Fruit fly (Drosophila melanogaster) whole organism, embryonic: ENCODE measurements around the gene snk.

Experiments used
- CG1529 ChIP-seq: fragments of 200-800 bp; sonication (Bioruptor generic); optimal IDR thresholded peaks from 3 replicates; lab custom pipeline; 2018; ENCODE audit warnings: missing biosample characterization, missing genetic modification characterization
- CG1832 ChIP-seq: fragments of 200-800 bp; sonication (Bioruptor generic); optimal IDR thresholded peaks from 2 replicates; lab custom pipeline; 2017; ENCODE audit warnings: missing biosample characterization, mild to moderate bottlenecking, missing genetic modification characterization, inconsistent platforms
- CG3163 ChIP-seq: fragments of 200-800 bp; sonication (Bioruptor generic); optimal IDR thresholded peaks from 3 replicates; lab custom pipeline; 2016; ENCODE audit warnings: missing biosample characterization, missing genetic modification characterization
- CG42726 ChIP-seq: fragments of 200-800 bp; sonication (Bioruptor generic); IDR thresholded peaks from 2 replicates; pipeline ENCODE4 v1.3.6; 2022; ENCODE audit warnings: missing biosample characterization, missing genetic modification characterization; ENCODE audit not compliant: partially characterized antibody
- Eip74EF ChIP-seq, 2 experiments: fragments of 200-800 bp in 1 of 2; fragments of >200 bp in 1 of 2; sonication (Bioruptor generic) in 1 of 2; optimal IDR thresholded peaks; 2 replicates each; lab custom pipeline; 2017 to 2019; ENCODE audit warnings: missing biosample characterization in 2 of 2, missing genetic modification characterization in 2 of 2, mild to moderate bottlenecking in 1 of 2, moderate library complexity in 1 of 2
- az2 ChIP-seq: fragments of 200-800 bp; sonication (Bioruptor generic); optimal IDR thresholded peaks from 3 replicates; lab custom pipeline; 2016; ENCODE audit warnings: missing biosample characterization, missing genetic modification characterization
- sim ChIP-seq: fragments of 200-800 bp; sonication (Bioruptor generic); IDR thresholded peaks from 2 replicates; pipeline ENCODE4 v1.3.6; 2022; ENCODE audit warnings: missing biosample characterization, missing genetic modification characterization

DNA sequence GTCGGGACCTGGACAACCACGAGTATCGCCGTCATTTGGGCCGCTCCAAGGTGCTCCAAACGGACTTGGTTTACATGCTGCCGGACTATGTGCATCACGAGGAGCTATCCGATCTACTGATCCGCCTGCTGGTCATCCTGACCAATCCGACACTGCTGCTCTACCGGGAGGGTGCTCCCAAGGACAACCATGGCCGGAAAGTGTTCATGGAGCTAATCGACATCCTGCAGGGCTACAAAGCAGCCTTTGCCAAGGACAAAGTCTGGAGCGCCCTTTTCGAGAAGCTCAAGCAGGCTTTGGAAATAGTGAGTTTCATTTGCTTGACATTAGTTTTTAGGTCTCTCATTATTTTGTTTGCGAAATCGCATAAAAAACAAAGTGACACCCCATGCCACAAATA is 46.4 kb upstream of the snk start, which contains the start of gene CG34308:
- TF ChIP-seq az2 (GFP tag; lab: Kevin White, UChicago) (no peak), CG1529 (GFP tag; lab: Kevin White, UChicago) (no peak), CG1832 (GFP tag; lab: Kevin White, UChicago) (no peak), CG42726 (GFP tag; lab: Robert Waterston, UW) (no peak), sim (GFP tag; lab: Robert Waterston, UW) (no peak), Eip74EF (GFP tag; optimal IDR thresholded peaks at IDR 0.05; lab: Kevin White, UChicago) (no peak), CG3163 (GFP tag; lab: Kevin White, UChicago) (no peak)
